Fruit fly (Drosophila melanogaster) whole organism, embryonic: ENCODE measurements around the gene CG10907.

Experiments
- Ada2b ChIP-seq: fragments of 200-800 bp; sonication (Bioruptor generic); IDR thresholded peaks from 2 replicates; pipeline ENCODE4 v1.3.6; 2022; ENCODE audit warnings: missing biosample characterization, missing genetic modification characterization
- Asciz ChIP-seq: fragments of 200-800 bp; sonication (Bioruptor generic); optimal IDR thresholded peaks from 2 replicates; lab custom pipeline; 2017; ENCODE audit warnings: missing biosample characterization, mild to moderate bottlenecking, missing genetic modification characterization, missing genetic modification reagents
- Awh ChIP-seq: fragments of 200-800 bp; sonication (Bioruptor generic); IDR thresholded peaks from 2 replicates; pipeline ENCODE4, ENCODE4 v1.3.6; 2022; ENCODE audit warnings: missing biosample characterization, missing genetic modification characterization
- CG12071 ChIP-seq: fragments of 200-800 bp; sonication (Bioruptor generic); optimal IDR thresholded peaks from 3 replicates; lab custom pipeline; 2018; ENCODE audit warnings: missing biosample characterization, mild to moderate bottlenecking, missing genetic modification characterization
- CG12236 ChIP-seq: fragments of 200-800 bp; sonication (Bioruptor generic); optimal IDR thresholded peaks from 2 replicates; lab custom pipeline; 2016; ENCODE audit warnings: missing biosample characterization, missing genetic modification characterization
- CG14667 ChIP-seq: fragments of 200-800 bp; sonication (Bioruptor generic); IDR thresholded peaks from 2 replicates; pipeline ENCODE4 v1.3.6; 2022; ENCODE audit warnings: missing biosample characterization, missing genetic modification characterization
- CG14965 ChIP-seq: fragments of 200-800 bp; sonication (Bioruptor generic); optimal IDR thresholded peaks from 2 replicates; lab custom pipeline; 2016; ENCODE audit warnings: missing biosample characterization, missing genetic modification characterization, borderline replicate concordance
- CG16779 ChIP-seq: fragments of 200-800 bp; sonication (Bioruptor generic); IDR thresholded peaks from 2 replicates; pipeline ENCODE4 v1.3.6; 2022; ENCODE audit warnings: missing biosample characterization, missing genetic modification characterization
- CG17186 ChIP-seq: fragments of 200-800 bp; sonication (Bioruptor generic); optimal IDR thresholded peaks from 3 replicates; lab custom pipeline; 2017; ENCODE audit warnings: missing biosample characterization, missing genetic modification reagents, missing genetic modification characterization
- CG17912 ChIP-seq: fragments of 200-800 bp; sonication (Bioruptor generic); optimal IDR thresholded peaks from 2 replicates; lab custom pipeline; 2018; ENCODE audit warnings: missing biosample characterization, mild to moderate bottlenecking, missing genetic modification characterization
- CG18619 ChIP-seq: fragments of 200-800 bp; sonication (Bioruptor generic); optimal IDR thresholded peaks from 3 replicates; lab custom pipeline; 2017; ENCODE audit warnings: missing biosample characterization, mild to moderate bottlenecking, missing genetic modification characterization
- CG2120 ChIP-seq: fragments of 200-800 bp; sonication (Bioruptor generic); optimal IDR thresholded peaks from 3 replicates; lab custom pipeline; 2016; ENCODE audit warnings: missing biosample characterization, missing genetic modification characterization
- CG2889 ChIP-seq: fragments of 200-800 bp; sonication (Bioruptor generic); IDR thresholded peaks from 3 replicates; pipeline ENCODE4 v1.3.6; 2022; ENCODE audit warnings: missing biosample characterization, missing genetic modification characterization
- CG3065 ChIP-seq: fragments of 200-800 bp; sonication (Bioruptor generic); optimal IDR thresholded peaks from 2 replicates; lab custom pipeline; 2016; ENCODE audit warnings: missing biosample characterization, missing genetic modification characterization
- CG3407 ChIP-seq: fragments of 200-800 bp; sonication (Bioruptor generic); optimal IDR thresholded peaks from 2 replicates; lab custom pipeline; 2018; ENCODE audit warnings: missing biosample characterization, mild to moderate bottlenecking, missing genetic modification characterization
- CG3726 ChIP-seq: fragments of 200-800 bp; sonication (Bioruptor generic); IDR thresholded peaks from 3 replicates; pipeline ENCODE4, ENCODE4 v1.3.6; 2022; ENCODE audit warnings: missing biosample characterization, missing genetic modification characterization
- CG3847 ChIP-seq: fragments of 200-800 bp; sonication (Bioruptor generic); IDR thresholded peaks from 2 replicates; pipeline ENCODE4 v1.3.6; 2022; ENCODE audit warnings: missing biosample characterization, missing genetic modification characterization
- CG4328 ChIP-seq: fragments of 200-800 bp; sonication (Bioruptor generic); optimal IDR thresholded peaks from 3 replicates; lab custom pipeline; 2017; ENCODE audit warnings: missing biosample characterization, missing genetic modification reagents, missing genetic modification characterization
- CG6765 ChIP-seq: fragments of 200-800 bp; sonication (Bioruptor generic); optimal IDR thresholded peaks from 3 replicates; lab custom pipeline; 2017; ENCODE audit warnings: missing biosample characterization, mild to moderate bottlenecking, missing genetic modification characterization
- CG7271 ChIP-seq: fragments of 200-800 bp; sonication (Bioruptor generic); optimal IDR thresholded peaks from 2 replicates; lab custom pipeline; 2018; ENCODE audit warnings: missing biosample characterization, mild to moderate bottlenecking, missing genetic modification characterization, moderate library complexity
- CG7745 ChIP-seq: fragments of 200-800 bp; sonication (Bioruptor generic); optimal IDR thresholded peaks from 2 replicates; lab custom pipeline; 2018; ENCODE audit warnings: missing biosample characterization, mild to moderate bottlenecking, missing genetic modification characterization, moderate library complexity
- CG9727 ChIP-seq: fragments of 200-800 bp; sonication (Bioruptor generic); optimal IDR thresholded peaks from 3 replicates; lab custom pipeline; 2017; ENCODE audit warnings: missing biosample characterization, mild to moderate bottlenecking, missing genetic modification characterization
- Camta ChIP-seq: fragments of 200-800 bp; sonication (Bioruptor generic); optimal IDR thresholded peaks from 2 replicates; lab custom pipeline; 2016; ENCODE audit warnings: missing biosample characterization, missing genetic modification characterization
- Dll ChIP-seq: fragments of 200-800 bp; sonication (Bioruptor generic); IDR thresholded peaks from 4 replicates; pipeline ENCODE4 v1.3.6; 2022; ENCODE audit warnings: missing biosample characterization, missing genetic modification characterization; ENCODE audit not compliant: partially characterized antibody
- Hr78 ChIP-seq, 2 experiments: fragments of 200-800 bp in 1 of 2; fragments of >200 bp in 1 of 2; sonication (Bioruptor generic) in 1 of 2; optimal IDR thresholded peaks; 2 replicates each; lab custom pipeline; 2017 to 2019; ENCODE audit warnings: missing biosample characterization in 2 of 2, missing genetic modification characterization in 2 of 2, mild to moderate bottlenecking in 1 of 2, moderate library complexity in 1 of 2
- Max ChIP-seq: fragments of 200-800 bp; sonication (Bioruptor generic); optimal IDR thresholded peaks from 2 replicates; lab custom pipeline; 2016; ENCODE audit warnings: missing biosample characterization, mild to moderate bottlenecking, missing genetic modification characterization
- Myb ChIP-seq: fragments of 200-800 bp; sonication (Bioruptor generic); optimal IDR thresholded peaks from 2 replicates; lab custom pipeline; 2016; ENCODE audit warnings: missing biosample characterization, missing genetic modification characterization
- Xrp1 ChIP-seq: fragments of 200-800 bp; sonication (Bioruptor generic); IDR thresholded peaks from 2 replicates; pipeline ENCODE4 v1.3.6; 2022; ENCODE audit warnings: missing biosample characterization, missing genetic modification characterization
- ase ChIP-seq: fragments of 200-800 bp; sonication (Bioruptor generic); IDR thresholded peaks from 3 replicates; pipeline ENCODE4 v1.3.6; 2022; ENCODE audit warnings: missing biosample characterization, missing genetic modification characterization
- chm ChIP-seq: fragments of 200-800 bp; sonication (Bioruptor generic); IDR thresholded peaks from 2 replicates; pipeline ENCODE4 v1.3.6; 2022; ENCODE audit warnings: missing biosample characterization, missing genetic modification characterization
- corto ChIP-seq: fragments of 200-800 bp; sonication (Bioruptor generic); optimal IDR thresholded peaks from 2 replicates; lab custom pipeline; 2016; ENCODE audit warnings: missing biosample characterization, mild to moderate bottlenecking, missing genetic modification characterization, moderate library complexity
- da ChIP-seq: fragments of 200-800 bp; sonication (Bioruptor generic); optimal IDR thresholded peaks from 2 replicates; lab custom pipeline; 2016; ENCODE audit warnings: missing biosample characterization, missing genetic modification characterization
- dan ChIP-seq: fragments of 200-800 bp; sonication (Bioruptor generic); IDR thresholded peaks from 2 replicates; pipeline ENCODE4 v1.3.6; 2022; ENCODE audit warnings: missing biosample characterization, missing genetic modification characterization
- hth ChIP-seq: fragments of >200 bp; optimal IDR thresholded peaks from 2 replicates; lab custom pipeline; 2017; ENCODE audit warnings: inconsistent platforms
- jing ChIP-seq: fragments of 200-800 bp; sonication (Bioruptor generic); optimal IDR thresholded peaks from 2 replicates; lab custom pipeline; 2018; ENCODE audit warnings: missing biosample characterization, mild to moderate bottlenecking, missing genetic modification characterization
- knrl ChIP-seq: fragments of 200-800 bp; sonication (Bioruptor generic); IDR thresholded peaks from 3 replicates; pipeline ENCODE4 v1.3.6; 2022; ENCODE audit warnings: missing biosample characterization, missing genetic modification characterization; ENCODE audit not compliant: partially characterized antibody
- lola ChIP-seq, 3 experiments: fragments of >200 bp in 2 of 3; fragments of 200-800 bp in 1 of 3; sonication (Bioruptor generic) in 1 of 3; optimal IDR thresholded peaks; 2 replicates each; lab custom pipeline; 2017 to 2019; ENCODE audit warnings: missing biosample characterization in 3 of 3, missing genetic modification characterization in 3 of 3, mild to moderate bottlenecking in 1 of 3, moderate library complexity in 1 of 3
- ro ChIP-seq: fragments of 200-800 bp; sonication (Bioruptor generic); IDR thresholded peaks from 2 replicates; pipeline ENCODE4 v1.3.6; 2022; ENCODE audit warnings: missing biosample characterization, missing genetic modification characterization
- sc ChIP-seq, 3 experiments: fragments of >200 bp in 2 of 3; fragments of 200-800 bp in 1 of 3; sonication (Bioruptor generic) in 1 of 3; optimal IDR thresholded peaks; 2 replicates in 2 of 3; 3 replicates in 1 of 3; lab custom pipeline; 2017; ENCODE audit warnings: mild to moderate bottlenecking in 1 of 3, missing biosample characterization in 1 of 3, missing genetic modification characterization in 1 of 3, missing genetic modification reagents in 1 of 3
- sens ChIP-seq: fragments of 200-800 bp; sonication (Bioruptor generic); peaks from one replicate; lab custom pipeline; 2016; ENCODE audit warnings: missing biosample characterization, missing genetic modification characterization
- tap ChIP-seq: fragments of 200-800 bp; optimal IDR thresholded peaks from 3 replicates; lab custom pipeline; 2019; ENCODE audit warnings: missing biosample characterization, mild to moderate bottlenecking, missing genetic modification characterization, moderate library complexity
- tna ChIP-seq: fragments of 200-800 bp; sonication (Bioruptor generic); IDR thresholded peaks from 2 replicates; pipeline ENCODE4 v1.3.6; 2022; ENCODE audit warnings: missing biosample characterization, missing genetic modification characterization; ENCODE audit not compliant: partially characterized antibody
- vvl ChIP-seq: fragments of 200-800 bp; sonication (Bioruptor generic); IDR thresholded peaks from 2 replicates; pipeline ENCODE4 v1.3.6; 2022; ENCODE audit warnings: missing biosample characterization, missing genetic modification characterization

CG10907 gene

DNA sequence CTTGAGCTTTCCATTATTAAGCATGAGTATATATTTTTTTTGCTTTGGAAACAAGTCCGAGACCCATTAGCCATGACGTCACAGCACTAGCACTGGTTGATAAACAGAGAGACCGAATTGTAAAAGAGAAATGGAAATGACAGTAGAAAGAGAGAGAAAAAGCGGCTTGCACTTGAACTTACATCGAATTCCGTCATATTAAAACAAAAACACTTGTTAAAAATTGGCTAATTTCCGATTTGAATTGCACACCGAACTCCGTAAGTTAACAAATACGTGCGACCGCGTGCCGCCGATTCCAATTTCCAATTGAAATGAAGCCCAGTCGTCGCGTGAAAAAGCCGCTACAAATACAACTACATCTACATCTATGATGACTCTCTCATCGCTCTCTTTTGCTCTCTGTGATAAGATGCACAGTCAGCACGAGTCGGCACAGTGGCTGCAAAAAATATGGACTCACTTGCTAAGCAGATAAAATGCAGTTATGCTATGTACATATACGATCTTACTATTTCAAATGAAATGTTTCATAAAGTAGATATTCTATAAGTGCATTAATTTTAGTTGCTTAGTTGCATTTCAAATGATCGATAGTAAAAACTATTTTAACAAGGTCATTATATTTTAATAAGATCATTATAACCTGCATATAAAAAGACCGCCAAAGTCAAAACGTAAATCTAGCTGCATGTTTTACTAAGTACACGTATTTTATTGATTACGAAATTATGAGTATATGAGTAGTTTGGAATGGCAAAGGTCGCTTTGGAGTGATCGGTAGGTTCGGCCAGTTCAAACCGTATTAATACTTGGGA, 26.5 kb downstream of the CG10907 start (continued):
- TF ChIP-seq knrl (GFP tag; lab: Robert Waterston, UW): no peak
- no peak for TF ChIP-seq Asciz (GFP tag; lab: Kevin White, UChicago)
- no peak for TF ChIP-seq CG3847 (GFP tag; lab: Robert Waterston, UW)
- peak; percentile 19 for TF ChIP-seq CG18619
- TF ChIP-seq tna (GFP tag; lab: Robert Waterston, UW): peak; percentile 13; the same call in 1 of the 2 replicates
- TF ChIP-seq Camta: peak; percentile 24
- TF ChIP-seq Ada2b (GFP tag; lab: Robert Waterston, UW): 0 out of 2 replicates have a peak, but pooled peaks have one; percentile 20
- peak; percentile 55; the same call in 1 of the 2 replicates for TF ChIP-seq chm
- TF ChIP-seq corto (GFP tag; lab: Kevin White, UChicago): peak; percentile 14
- TF ChIP-seq CG3726: peak; percentile 8; the same call in 1 of the 3 replicates
- no peak for TF ChIP-seq lola (GFP tag; optimal IDR thresholded peaks at IDR 0.05; lab: Kevin White, UChicago)
- TF ChIP-seq Dll: peak; percentile 60; the same call in 1 of the 4 replicates
- TF ChIP-seq CG14965 (GFP tag; lab: Kevin White, UChicago): no peak
- no peak for TF ChIP-seq CG3407
- TF ChIP-seq CG4328 (GFP tag; lab: Kevin White, UChicago): no peak
- no peak for TF ChIP-seq Myb (GFP tag; lab: Kevin White, UChicago)
- no peak for TF ChIP-seq tap (tag; lab: Kevin White, UChicago)
- TF ChIP-seq CG12071 (GFP tag; lab: Kevin White, UChicago): peak; percentile 31
- no peak for TF ChIP-seq CG7271
- no peak for TF ChIP-seq dan
- no peak for TF ChIP-seq CG14667
- no peak for TF ChIP-seq CG12236 (GFP tag; lab: Kevin White, UChicago)
- no peak for TF ChIP-seq hth (lab: Kevin White, UChicago)
- no peak for TF ChIP-seq CG3065 (GFP tag; lab: Kevin White, UChicago)
- TF ChIP-seq vvl (GFP tag; lab: Robert Waterston, UW): peak; percentile 83
- no peak for TF ChIP-seq CG9727 (GFP tag; lab: Kevin White, UChicago)
- no peak for TF ChIP-seq CG17912 (GFP tag; lab: Kevin White, UChicago)
- TF ChIP-seq ro (GFP tag; lab: Robert Waterston, UW): no peak
- TF ChIP-seq CG2120 (GFP tag; lab: Kevin White, UChicago): peak; percentile 63
- peak in 1 of 2 experiments; percentile 85 for TF ChIP-seq Hr78 (GFP tag; optimal IDR thresholded peaks at IDR 0.05; lab: Kevin White, UChicago)
- no peak for TF ChIP-seq CG16779 (GFP tag; lab: Robert Waterston, UW)
- TF ChIP-seq sc (optimal IDR thresholded peaks at IDR 0.05; lab: Kevin White, UChicago): no peak
- TF ChIP-seq sc (GFP tag; optimal IDR thresholded peaks at IDR 0.05; lab: Kevin White, UChicago): no peak
- no peak for TF ChIP-seq CG2889 (GFP tag; lab: Robert Waterston, UW)
- TF ChIP-seq sens (GFP tag; lab: Kevin White, UChicago): peak; percentile 72
- TF ChIP-seq Awh: 0 out of 2 replicates have a peak, but pooled peaks have one; percentile 6
- TF ChIP-seq CG7745 (tag; lab: Kevin White, UChicago): no peak
- peak; percentile 64 for TF ChIP-seq Xrp1 (GFP tag; lab: Robert Waterston, UW)
- TF ChIP-seq Max (GFP tag; lab: Kevin White, UChicago): peak; percentile 27
- no peak for TF ChIP-seq jing (GFP tag; lab: Kevin White, UChicago)
- peak; percentile 4 for TF ChIP-seq CG6765 (GFP tag; lab: Kevin White, UChicago)
- no peak for TF ChIP-seq CG17186
- TF ChIP-seq da: no peak
- TF ChIP-seq ase (GFP tag; lab: Robert Waterston, UW): peak; percentile 55; the same call in 1 of the 3 replicates
